Worm (Caenorhabditis elegans) whole organism, L4/young adult: ENCODE data around the gene egl-9.

Experiments used
- W03F9.2 ChIP-seq: fragments of 150-350 bp; optimal IDR thresholded peaks from 2 replicates; lab custom pipeline; 2014; ENCODE audit warnings: missing biosample characterization, missing genetic modification characterization
- dao-5 ChIP-seq: sonication (generic microtip); optimal IDR thresholded peaks from 2 replicates; lab custom pipeline; 2016; ENCODE audit warnings: missing genotype, missing genetic modification characterization, moderate library complexity, missing compliant biosample characterization
- him-1 ChIP-seq: sonication (generic microtip); optimal IDR thresholded peaks from 2 replicates; lab custom pipeline; 2016; ENCODE audit warnings: missing genotype, missing genetic modification reagents, missing genetic modification characterization, missing compliant biosample characterization

The egl-9 gene

DNA sequence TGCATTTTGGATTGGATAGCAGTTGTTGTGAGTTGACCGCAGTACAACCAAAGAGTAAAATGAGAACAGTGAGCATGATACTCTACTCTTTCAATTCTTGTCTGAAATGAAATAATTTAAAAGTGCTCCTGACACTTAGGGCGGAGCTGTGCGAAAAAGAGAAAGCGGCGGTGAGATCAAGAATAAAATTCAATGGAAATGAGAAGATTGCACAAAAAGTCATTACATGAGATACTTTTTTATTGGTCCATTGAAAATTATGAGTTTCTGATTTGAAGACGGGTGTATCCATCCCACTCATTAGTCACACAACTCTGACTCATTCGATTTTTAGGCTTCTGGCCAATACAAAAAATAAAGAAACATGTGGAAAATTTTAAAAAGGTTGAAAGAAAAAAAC is 11.1 kb upstream of the egl-9 start, which contains the start of gene F22E12.1:
Gene F22E12.1, minus strand, starts transcription at position 101 of the 400 bp plus-strand sequence.
- TF ChIP-seq W03F9.2 (no peak), him-1 (tag; lab: Kevin White, UChicago) (no peak), dao-5 (tag; lab: Kevin White, UChicago) (no peak)

DNA sequence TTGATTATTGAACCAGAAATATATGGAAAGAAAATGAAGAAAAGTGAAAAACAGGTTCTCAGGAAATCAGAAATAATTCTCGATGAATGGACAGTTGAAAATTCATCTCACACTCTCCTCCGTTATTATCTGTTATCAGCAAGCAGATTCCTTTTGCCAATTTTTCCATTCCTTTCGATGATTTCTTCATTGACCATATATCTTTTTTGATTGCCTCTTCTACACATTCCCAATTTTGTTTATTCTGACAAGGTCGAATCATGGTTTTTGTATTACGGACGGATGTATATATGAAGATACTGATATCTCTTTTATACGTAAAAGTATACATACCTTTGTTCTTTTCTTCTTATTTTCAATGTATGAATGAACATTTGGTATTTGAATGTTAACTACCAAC is 7.6 kb upstream of the egl-9 start:
- no peak for TF ChIP-seq dao-5 (tag; lab: Kevin White, UChicago)
- TF ChIP-seq him-1 (tag; lab: Kevin White, UChicago): no peak
- TF ChIP-seq W03F9.2: no peak

DNA sequence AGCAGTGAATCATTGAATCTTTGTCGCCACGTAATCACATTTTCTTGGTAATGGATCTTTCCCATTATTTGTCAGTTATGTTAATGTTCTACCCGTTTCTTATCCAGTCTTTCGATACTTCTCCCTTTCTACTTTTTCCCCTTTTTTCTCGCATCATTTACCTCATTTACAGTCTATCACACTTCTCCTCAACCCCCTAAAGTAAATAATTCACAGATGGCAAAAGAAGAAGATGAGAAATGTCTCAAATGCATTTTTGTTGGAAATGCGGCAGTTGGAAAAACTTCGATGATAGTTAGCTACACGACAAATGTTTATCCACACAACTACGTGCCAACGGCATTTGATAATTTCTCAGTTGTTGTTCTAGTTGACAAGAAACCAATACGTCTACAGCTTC is 6.3 kb upstream of the egl-9 start, which contains the start of gene chw-1:
Gene chw-1, plus strand, starts transcription at position 217 of the 400 bp plus-strand sequence.
- TF ChIP-seq W03F9.2 (no peak), him-1 (tag; lab: Kevin White, UChicago) (no peak), dao-5 (tag; lab: Kevin White, UChicago) (no peak)

DNA sequence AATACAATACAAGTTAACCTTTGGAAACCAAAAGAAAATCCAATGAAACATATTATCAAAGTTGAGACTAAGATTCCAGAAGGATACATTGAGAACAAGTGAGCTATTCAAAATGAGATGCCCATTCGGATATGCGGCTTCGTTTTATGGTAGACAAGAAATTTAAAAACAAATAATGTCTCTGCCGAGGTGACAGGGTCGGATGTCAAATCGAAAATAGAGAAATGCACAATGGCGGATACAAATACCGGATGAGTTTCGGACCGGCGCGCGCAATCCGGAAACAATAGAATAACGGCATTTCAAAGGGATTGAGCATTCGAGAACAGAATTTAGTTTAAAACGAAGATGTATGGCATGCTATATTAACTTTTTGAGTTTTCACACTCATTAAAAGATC is 5.0 kb upstream of the egl-9 start, which contains the start of gene F22E12.3:
Gene F22E12.3, minus strand, starts transcription at position 101 of the 400 bp plus-strand sequence.
- TF ChIP-seq W03F9.2: no peak
- TF ChIP-seq dao-5 (tag; lab: Kevin White, UChicago): no peak
- no peak for TF ChIP-seq him-1 (tag; lab: Kevin White, UChicago)

DNA sequence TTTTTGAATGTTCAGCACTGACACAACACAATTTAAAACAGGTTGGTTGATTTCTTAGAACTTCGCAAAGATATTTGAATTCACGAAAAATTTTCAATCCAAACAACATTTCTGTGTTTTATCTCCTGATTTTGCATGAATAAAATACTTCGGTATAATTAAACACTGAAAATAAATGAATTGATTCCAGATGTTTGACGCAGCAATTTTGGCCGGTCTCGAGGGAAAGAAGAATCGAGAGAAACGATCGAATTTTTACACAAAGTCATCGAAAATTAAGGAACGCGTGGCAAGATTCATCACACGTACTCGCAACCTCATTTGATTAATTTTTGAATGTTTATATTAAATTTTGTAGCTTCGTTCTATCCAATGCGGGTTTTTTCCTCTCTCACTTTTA is 4.2 kb upstream of the egl-9 start:
- TF ChIP-seq dao-5 (tag; lab: Kevin White, UChicago) (no peak), W03F9.2 (no peak), him-1 (tag; lab: Kevin White, UChicago) (no peak)

DNA sequence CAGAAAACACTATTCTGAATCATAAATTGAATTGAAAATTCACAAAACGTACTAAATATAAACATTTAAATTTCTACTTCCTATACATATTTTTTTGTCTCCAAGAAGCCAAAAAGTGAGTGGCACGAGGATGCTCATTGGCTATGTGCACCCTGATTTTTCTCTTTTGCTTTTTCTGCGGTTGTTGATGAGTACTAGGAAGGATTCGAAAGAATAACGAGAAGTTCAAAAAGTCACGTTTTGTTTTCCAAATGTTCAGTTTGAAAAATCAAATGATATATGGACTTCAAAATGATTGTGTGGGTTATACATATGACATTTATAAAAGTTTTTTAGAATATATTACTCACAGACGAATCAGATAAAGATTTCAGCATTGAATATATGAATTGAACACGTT is 3.6 kb upstream of the egl-9 start:
- TF ChIP-seq him-1 (tag; lab: Kevin White, UChicago) (no peak), dao-5 (tag; lab: Kevin White, UChicago) (no peak), W03F9.2 (no peak)

DNA sequence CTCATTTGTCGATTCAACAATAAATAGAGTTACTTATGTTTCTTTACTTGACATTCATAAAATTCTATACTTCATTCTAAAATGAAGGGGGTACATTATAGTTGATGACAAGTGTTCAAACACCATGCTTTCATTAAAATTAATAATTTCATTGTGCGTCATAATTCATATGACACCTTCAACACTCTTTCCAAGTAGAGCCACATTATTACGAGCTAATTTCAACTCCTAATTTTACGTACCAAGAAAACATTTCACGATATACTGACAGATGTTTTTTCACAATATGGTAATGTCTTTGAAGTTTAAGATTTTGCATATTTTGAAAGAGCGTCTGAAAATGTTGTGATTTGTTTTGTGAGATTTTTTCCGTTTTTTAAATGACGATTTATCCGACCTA is 2.8 kb upstream of the egl-9 start:
- TF ChIP-seq him-1 (tag; lab: Kevin White, UChicago): no peak
- no peak for TF ChIP-seq W03F9.2
- no peak for TF ChIP-seq dao-5 (tag; lab: Kevin White, UChicago)

DNA sequence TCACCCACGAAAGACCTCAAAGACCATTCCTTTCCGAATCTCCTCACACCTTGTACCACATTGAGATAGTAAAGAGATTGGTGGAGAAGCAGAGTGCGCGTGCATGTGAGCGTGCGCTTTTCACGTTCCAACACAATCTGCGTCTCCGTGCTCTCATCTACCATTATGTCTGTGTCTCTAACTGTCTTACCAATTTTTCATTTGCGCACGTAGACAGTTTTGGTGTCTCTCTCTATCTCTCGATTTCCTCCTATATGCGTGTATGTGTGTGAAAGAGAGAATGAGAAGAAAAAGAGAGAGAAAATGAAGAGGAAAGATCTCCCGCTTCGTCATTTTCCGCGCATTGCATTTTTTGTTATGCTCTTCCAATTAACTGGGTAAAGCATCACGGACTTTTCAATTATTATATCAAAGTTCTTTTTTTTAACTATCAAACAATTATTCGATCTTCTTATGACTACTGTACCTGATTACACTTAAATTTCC is 1.7 kb upstream of the egl-9 start:
- TF ChIP-seq him-1 (tag; lab: Kevin White, UChicago): peak; percentile 85
- TF ChIP-seq dao-5 (tag; lab: Kevin White, UChicago): no peak
- peak; percentile 81 for TF ChIP-seq W03F9.2

DNA sequence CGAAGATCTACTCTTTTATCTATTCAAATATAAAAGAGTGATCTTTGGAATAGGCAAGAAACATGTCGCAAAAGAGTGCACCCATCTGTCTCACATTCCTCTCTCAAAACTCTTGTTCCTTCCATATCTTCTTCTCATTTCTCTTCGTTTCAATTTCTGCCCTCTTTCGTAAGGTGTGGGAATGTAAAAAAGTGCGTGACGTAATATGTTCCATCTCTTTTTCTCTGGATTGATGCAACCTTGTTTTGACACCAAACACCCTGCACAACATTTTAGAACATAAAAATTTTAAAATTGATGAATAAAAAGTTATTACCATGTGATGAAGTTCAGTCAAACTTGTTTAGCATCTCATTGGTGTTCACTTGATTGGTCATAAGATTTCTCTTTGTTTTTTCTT is 1.2 kb upstream of the egl-9 start:
- TF ChIP-seq W03F9.2 (no peak), dao-5 (tag; lab: Kevin White, UChicago) (no peak), him-1 (tag; lab: Kevin White, UChicago) (no peak)

DNA sequence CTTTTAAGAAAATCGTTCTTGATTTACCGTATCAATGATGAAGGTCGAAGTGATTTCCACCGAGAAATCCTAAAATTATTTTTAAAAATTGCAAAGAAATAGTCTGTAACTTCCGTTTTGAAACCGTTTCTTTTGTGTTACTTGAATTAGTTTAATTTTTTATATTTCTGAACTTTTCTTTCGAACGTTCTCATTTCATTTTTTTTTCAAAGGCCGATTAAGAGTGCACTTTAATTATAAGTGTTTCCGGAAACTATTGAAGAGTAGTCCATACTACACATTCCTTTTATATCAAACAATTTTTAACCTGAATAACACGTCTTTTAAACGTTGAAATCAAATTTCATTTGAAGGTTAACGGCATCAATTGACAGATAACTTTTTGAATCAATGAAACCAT is 658 bp upstream of the egl-9 start:
- TF ChIP-seq him-1 (tag; lab: Kevin White, UChicago) (no peak), dao-5 (tag; lab: Kevin White, UChicago) (no peak)

DNA sequence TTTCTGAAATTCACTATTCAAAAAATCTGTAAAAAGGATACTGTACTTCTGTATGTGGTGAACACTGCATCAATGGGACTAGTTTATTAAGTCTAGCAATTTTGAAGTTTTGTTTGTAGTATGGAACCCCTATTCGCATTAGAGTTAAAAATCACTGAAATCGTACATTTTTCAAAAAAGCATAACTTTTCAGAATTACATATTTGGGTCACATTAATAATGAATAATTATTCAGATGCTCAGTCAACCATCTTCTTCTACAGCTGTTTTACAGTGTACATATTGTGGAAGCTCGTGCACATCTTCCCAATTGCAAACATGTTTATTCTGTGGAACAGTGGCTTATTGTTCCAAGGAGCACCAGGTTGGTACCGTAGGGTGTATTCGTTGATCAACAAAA is 392 bp downstream of the egl-9 start:
- no peak for TF ChIP-seq dao-5 (tag; lab: Kevin White, UChicago)
- TF ChIP-seq W03F9.2: no peak
- TF ChIP-seq him-1 (tag; lab: Kevin White, UChicago): no peak

DNA sequence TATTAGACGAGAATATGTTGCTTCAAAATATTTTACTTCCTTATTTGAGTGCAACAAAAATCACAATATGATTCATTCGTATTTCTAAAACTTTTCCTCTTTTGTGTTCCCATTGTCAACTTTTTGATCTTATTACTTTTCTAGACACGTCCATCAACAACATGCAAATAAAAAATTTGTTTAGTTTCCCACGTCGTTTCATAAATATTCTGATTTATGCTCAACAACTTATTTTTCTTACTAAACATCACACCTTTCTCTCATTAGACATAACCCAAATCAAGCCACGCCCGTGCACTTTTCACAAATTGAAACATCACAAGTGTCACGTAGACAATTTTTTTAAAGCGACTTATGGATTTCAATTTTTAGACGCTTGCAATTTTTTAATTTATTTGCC is 1.5 kb downstream of the egl-9 start:
- TF ChIP-seq dao-5 (tag; lab: Kevin White, UChicago) (no peak), him-1 (tag; lab: Kevin White, UChicago) (no peak), W03F9.2 (no peak)

DNA sequence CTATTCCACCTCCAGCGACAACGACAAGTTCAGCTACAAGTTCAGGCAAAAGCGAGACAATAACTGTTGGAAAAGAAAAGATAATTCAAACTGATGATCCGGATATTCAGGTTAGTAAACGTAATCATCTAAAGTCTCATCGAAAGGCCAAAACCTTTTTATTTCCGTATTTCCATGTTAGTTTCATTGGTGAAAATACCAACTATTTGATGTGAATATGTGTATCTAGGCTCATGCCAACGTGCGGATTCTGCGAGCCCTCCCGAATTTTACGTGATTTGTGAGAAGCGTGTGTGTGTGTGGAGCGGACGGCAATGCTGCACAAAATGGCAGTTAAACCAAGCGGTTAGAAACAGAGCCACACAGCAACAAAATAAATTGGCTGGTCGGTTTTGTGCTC is 2.7 kb downstream of the egl-9 start:
- no peak for TF ChIP-seq him-1 (tag; lab: Kevin White, UChicago)
- TF ChIP-seq dao-5 (tag; lab: Kevin White, UChicago): no peak
- no peak for TF ChIP-seq W03F9.2

DNA sequence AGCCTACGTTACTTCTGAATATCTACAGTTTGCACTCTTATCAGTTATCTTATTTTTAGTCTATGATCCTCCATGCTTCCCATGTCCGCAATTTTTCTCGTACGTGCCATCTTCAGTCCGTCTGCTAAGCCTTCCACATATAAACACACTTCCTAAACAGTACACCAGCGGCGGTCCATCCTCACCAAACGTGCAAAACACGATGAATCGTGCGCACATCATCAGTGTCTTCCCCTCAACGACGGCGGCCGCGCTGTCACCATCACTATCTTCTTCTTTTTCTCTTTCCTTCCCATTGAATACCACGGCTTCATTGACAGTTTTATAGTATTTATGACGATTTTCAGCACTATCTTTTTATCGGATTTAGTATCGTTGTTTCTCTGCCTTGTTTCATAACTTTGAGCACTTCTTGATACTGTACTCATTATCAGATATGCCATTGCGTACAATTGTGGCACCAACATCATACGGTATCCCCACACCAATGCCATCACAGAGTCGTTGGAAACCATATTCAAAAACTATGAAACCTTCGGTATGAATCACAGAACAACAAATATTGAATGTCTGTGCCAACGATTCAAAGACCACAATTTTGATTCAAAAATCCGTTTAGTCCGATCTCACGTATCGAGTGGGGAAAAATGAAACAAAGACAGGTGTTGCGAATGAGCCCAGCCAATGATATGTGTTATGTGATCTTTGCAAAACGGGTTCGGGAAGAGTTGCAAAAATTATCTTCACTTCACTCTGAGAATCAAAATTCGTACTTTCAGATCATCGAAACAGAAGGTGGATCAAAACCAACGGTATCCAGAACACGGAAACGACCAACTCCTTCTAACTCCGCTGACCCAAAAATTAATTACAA is 4.8 kb downstream of the egl-9 start:
- TF ChIP-seq W03F9.2: no peak
- TF ChIP-seq him-1 (tag; lab: Kevin White, UChicago): no peak
- TF ChIP-seq dao-5 (tag; lab: Kevin White, UChicago): no peak
